Worm (Caenorhabditis elegans): ENCODE measurements around the gene F32D8.8.

F32D8.8 gene

ce11 chrV:10902682-10903081, at the start of gene F32D8.8:
TSS of gene F32D8.8 (minus strand) at chrV:10902782.
- no peak for TF ChIP-seq ceh-30 (tag; optimal IDR thresholded peaks at IDR 0.05)
- TF ChIP-seq unc-42 (tag; optimal IDR thresholded peaks at IDR 0.05): no peak
- no peak for TF ChIP-seq pax-1 (tag; optimal IDR thresholded peaks at IDR 0.05)
- TF ChIP-seq ttx-3 (tag; optimal IDR thresholded peaks at IDR 0.05): no peak
- no peak for TF ChIP-seq ref-2 (tag; optimal IDR thresholded peaks at IDR 0.05)
- TF ChIP-seq ceh-22 (tag; optimal IDR thresholded peaks at IDR 0.05): no peak
- no peak for TF ChIP-seq tbx-7 (tag; optimal IDR thresholded peaks at IDR 0.05)
- TF ChIP-seq che-1 (tag; optimal IDR thresholded peaks at IDR 0.05): no peak
- no peak for TF ChIP-seq ahr-1 (tag; optimal IDR thresholded peaks at IDR 0.05)
- TF ChIP-seq hlh-30 (tag; optimal IDR thresholded peaks at IDR 0.05; ENCODE audit: insufficient read depth): no peak
- no peak for TF ChIP-seq odd-2 (tag; optimal IDR thresholded peaks at IDR 0.05)
- no peak for TF ChIP-seq pros-1 (tag; optimal IDR thresholded peaks at IDR 0.05)
- TF ChIP-seq Y22D7AL.16 (tag; optimal IDR thresholded peaks at IDR 0.05): no peak
- no peak for TF ChIP-seq elt-2 (tag; optimal IDR thresholded peaks at IDR 0.05)
- TF ChIP-seq ceh-24 (tag; optimal IDR thresholded peaks at IDR 0.05): no peak
- no peak for TF ChIP-seq K09A11.1 (tag; optimal IDR thresholded peaks at IDR 0.05; ENCODE audit: insufficient read depth)
- TF ChIP-seq K02D7.2 (tag; optimal IDR thresholded peaks at IDR 0.05): no peak

- TF ChIP-seq ceh-30 (tag; optimal IDR thresholded peaks at IDR 0.05) (no peak), dmd-4 (tag; optimal IDR thresholded peaks at IDR 0.05; ENCODE audit: borderline replicate concordance) (no peak), K09A11.1 (tag; optimal IDR thresholded peaks at IDR 0.05; ENCODE audit: insufficient read depth) (no peak), ceh-6 (GFP tag; optimal IDR thresholded peaks at IDR 0.05) (no peak), ceh-34 (tag; optimal IDR thresholded peaks at IDR 0.05) (no peak), dve-1 (tag; optimal IDR thresholded peaks at IDR 0.05) (no peak), ets-4 (tag; optimal IDR thresholded peaks at IDR 0.05) (no peak), zip-5 (tag; optimal IDR thresholded peaks at IDR 0.05) (no peak), gmeb-2 (tag; optimal IDR thresholded peaks at IDR 0.05) (no peak), hlh-6 (tag; optimal IDR thresholded peaks at IDR 0.05) (no peak), ceh-2 (tag; optimal IDR thresholded peaks at IDR 0.05) (no peak), ztf-16 (tag; optimal IDR thresholded peaks at IDR 0.05) (no peak), madf-2 (tag; optimal IDR thresholded peaks at IDR 0.05) (no peak), ceh-18 (tag; optimal IDR thresholded peaks at IDR 0.05) (peak; percentile 90), rnt-1 (tag; optimal IDR thresholded peaks at IDR 0.05) (peak; percentile 9), pqm-1 (tag; optimal IDR thresholded peaks at IDR 0.05) (no peak), mec-3 (tag; optimal IDR thresholded peaks at IDR 0.05; ENCODE audit: borderline replicate concordance) (no peak), ttx-3 (tag; optimal IDR thresholded peaks at IDR 0.05) (no peak), C08G9.2 (tag; optimal IDR thresholded peaks at IDR 0.05) (peak; percentile 8), pag-3 (tag; optimal IDR thresholded peaks at IDR 0.05; ENCODE audit: borderline replicate concordance) (no peak), hlh-13 (GFP tag; optimal IDR thresholded peaks at IDR 0.05) (no peak), ceh-31 (tag; optimal IDR thresholded peaks at IDR 0.05) (peak; percentile 27), unc-42 (tag; optimal IDR thresholded peaks at IDR 0.05) (peak; percentile 29), fax-1 (tag; optimal IDR thresholded peaks at IDR 0.05) (no peak), ceh-48 (tag; optimal IDR thresholded peaks at IDR 0.05) (no peak), sox-4 (tag; optimal IDR thresholded peaks at IDR 0.05) (no peak), ama-1 (optimal IDR thresholded peaks at IDR 0.05) (no peak), pha-2 (tag; optimal IDR thresholded peaks at IDR 0.05) (no peak), lin-11 (tag; optimal IDR thresholded peaks at IDR 0.05) (no peak), hlh-30 (tag; optimal IDR thresholded peaks at IDR 0.05; ENCODE audit: insufficient read depth) (peak; percentile 51), pha-4 (tag; optimal IDR thresholded peaks at IDR 0.05) (no peak), pat-9 (tag; optimal IDR thresholded peaks at IDR 0.05) (no peak), unc-3 (GFP tag; conservative IDR thresholded peaks at IDR 0.05) (no peak), unc-3 (tag; optimal IDR thresholded peaks at IDR 0.05) (no peak), odd-2 (tag; optimal IDR thresholded peaks at IDR 0.05) (no peak), fkh-10 (GFP tag; optimal IDR thresholded peaks at IDR 0.05) (no peak), pros-1 (tag; optimal IDR thresholded peaks at IDR 0.05) (no peak), unc-86 (tag; optimal IDR thresholded peaks at IDR 0.05) (no peak), tbx-2 (tag; optimal IDR thresholded peaks at IDR 0.05) (peak; percentile 42), K02D7.2 (tag; optimal IDR thresholded peaks at IDR 0.05) (no peak), pax-1 (tag; optimal IDR thresholded peaks at IDR 0.05) (no peak), unc-55 (GFP tag; optimal IDR thresholded peaks at IDR 0.05) (peak; percentile 5)
Measured at ce11 chrV:10951655-10952278, 49.2 kb upstream of the F32D8.8 start, which contains the start of gene F17C11.4. TSS of gene F17C11.4 (plus strand) at chrV:10951860.
